Worm (Caenorhabditis elegans) whole organism, mixed stage, embryonic: ENCODE measurements around the gene R07C12.1.

Source experiments
- bed-3 ChIP-seq: fragments of 200-800 bp; sonication (Bioruptor generic); optimal IDR thresholded peaks from 3 replicates; lab custom pipeline; 2018; ENCODE audit warnings: mild to moderate bottlenecking, missing genetic modification characterization, moderate library complexity, missing compliant biosample characterization
- ces-1 ChIP-seq: fragments of 150-350 bp; optimal IDR thresholded peaks from 2 replicates; lab custom pipeline; 2014; ENCODE audit warnings: missing biosample characterization, missing genetic modification reagents, missing genetic modification characterization
- drap-1 ChIP-seq: fragments of 200-800 bp; sonication (Bioruptor generic); optimal IDR thresholded peaks from 3 replicates; lab custom pipeline; 2018; ENCODE audit warnings: mild to moderate bottlenecking, missing genetic modification characterization, missing compliant biosample characterization
- mab-5 ChIP-seq: fragments of 150-350 bp; optimal IDR thresholded peaks from 2 replicates; lab custom pipeline; 2014; ENCODE audit warnings: missing biosample characterization, missing genetic modification characterization
- mls-2 ChIP-seq: sonication (generic microtip); optimal IDR thresholded peaks from 2 replicates; lab custom pipeline; 2016; ENCODE audit warnings: mild to moderate bottlenecking, missing genetic modification characterization, moderate library complexity, missing compliant biosample characterization
- nhr-237 ChIP-seq: fragments of 150-350 bp; optimal IDR thresholded peaks from 2 replicates; lab custom pipeline; 2014; ENCODE audit warnings: missing biosample characterization, missing genetic modification characterization
- nhr-28 ChIP-seq: fragments of 150-350 bp; optimal IDR thresholded peaks from 2 replicates; lab custom pipeline; 2014; ENCODE audit warnings: missing biosample characterization, missing genetic modification characterization
- nhr-76 ChIP-seq: sonication (generic microtip); optimal IDR thresholded peaks from 2 replicates; lab custom pipeline; 2017; ENCODE audit warnings: missing biosample characterization, missing genetic modification characterization
- pha-4 ChIP-seq: fragments of 150-350 bp; optimal IDR thresholded peaks from 2 replicates; lab custom pipeline; 2018; ENCODE audit warnings: missing biosample characterization, missing genetic modification reagents, missing genetic modification characterization
- sem-2 ChIP-seq: fragments of 200-800 bp; sonication (Bioruptor generic); optimal IDR thresholded peaks from 2 replicates; lab custom pipeline; 2018; ENCODE audit warnings: mild to moderate bottlenecking, missing genetic modification characterization, missing compliant biosample characterization
- snpc-4 ChIP-seq: fragments of 150-350 bp; optimal IDR thresholded peaks from 2 replicates; lab custom pipeline; 2014; ENCODE audit warnings: missing biosample characterization, missing genetic modification characterization
- sptf-1 ChIP-seq: sonication (generic microtip); optimal IDR thresholded peaks from 2 replicates; lab custom pipeline; 2017; ENCODE audit warnings: mild to moderate bottlenecking, missing genetic modification characterization, moderate library complexity, missing compliant biosample characterization
- unc-39 ChIP-seq: fragments of 150-350 bp; optimal IDR thresholded peaks from 2 replicates; lab custom pipeline; 2014; ENCODE audit warnings: missing biosample characterization, missing genetic modification characterization

ce11 chrIV:4177560-4177959 lies 25.3 kb downstream of the R07C12.1 start:
- TF ChIP-seq unc-39 (no peak), snpc-4 (tag; lab: Kevin White, UChicago) (no peak), drap-1 (no peak), nhr-28 (tag; lab: Kevin White, UChicago) (no peak), nhr-76 (tag; lab: Kevin White, UChicago) (no peak), mls-2 (no peak), nhr-237 (tag; lab: Kevin White, UChicago) (no peak), mab-5 (tag; lab: Kevin White, UChicago) (no peak), ces-1 (GFP tag; lab: Kevin White, UChicago) (no peak), bed-3 (GFP tag; lab: Kevin White, UChicago) (no peak), sptf-1 (no peak), sem-2 (GFP tag; lab: Kevin White, UChicago) (no peak), pha-4 (tag; lab: Kevin White, UChicago) (no peak)
